Worm (Caenorhabditis elegans): ENCODE measurements around the gene flp-28.
"Not testable (repeated sequence)": the region's sequence is repeated elsewhere in the genome, so short reads cannot be mapped to it uniquely, and the experiment has no call there.

DNA sequence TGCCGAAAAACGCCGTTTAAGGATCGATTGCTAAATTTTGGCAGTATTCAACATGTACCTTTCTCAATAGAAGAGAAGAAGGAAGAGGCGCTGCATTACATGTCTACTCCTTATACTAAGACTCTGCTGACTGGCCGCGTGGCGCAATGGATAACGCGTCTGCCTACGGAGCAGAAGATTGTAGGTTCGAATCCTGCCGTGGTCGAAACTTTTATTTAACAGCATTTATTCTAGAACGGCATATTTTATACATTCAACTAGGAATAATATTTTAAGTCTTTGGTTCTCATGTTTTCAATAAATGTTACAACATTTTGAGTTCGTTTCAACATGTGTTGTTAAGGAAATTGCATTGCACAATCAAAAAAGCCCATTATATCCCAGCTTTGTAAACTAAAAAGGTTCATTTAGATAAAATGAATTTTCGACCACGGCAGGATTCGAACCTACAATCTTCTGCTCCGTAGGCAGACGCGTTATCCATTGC is 44.8 kb upstream of the flp-28 start:
- TF ChIP-seq flt-1 (GFP tag; IDR thresholded peaks at IDR 0.05) (peak; percentile 87), tbx-11 (GFP tag; IDR thresholded peaks at IDR 0.05) (peak; percentile 89), hmbx-1 (tag; optimal IDR thresholded peaks at IDR 0.05) (peak; percentile 53), tbx-37 (GFP tag; conservative IDR thresholded peaks at IDR 0.05) (peak; percentile 86), ceh-13 (GFP tag; optimal IDR thresholded peaks at IDR 0.05) (peak; percentile 72), pes-1 (GFP tag; IDR thresholded peaks at IDR 0.05) (peak; percentile 92), B0310.2 (tag; optimal IDR thresholded peaks at IDR 0.05) (peak; percentile 62), scrt-1 (GFP tag; IDR thresholded peaks at IDR 0.05) (peak; percentile 89), hmg-4 (GFP tag; optimal IDR thresholded peaks at IDR 0.05) (peak; percentile 81), hnd-1 (tag; optimal IDR thresholded peaks at IDR 0.05) (peak; percentile 76), aly-1 (tag; optimal IDR thresholded peaks at IDR 0.05) (peak; percentile 88)
- TF ChIP-seq ama-1 (optimal IDR thresholded peaks at IDR 0.05); tra-4 (tag; optimal IDR thresholded peaks at IDR 0.05): not testable (repeated sequence)

Data from whole organism, early embryonic.